Worm (Caenorhabditis elegans) whole organism, L4 larva: ENCODE measurements around the gene str-9.

Experiments
- ZK337.2 ChIP-seq: fragments of 200-800 bp; sonication (Bioruptor generic); IDR thresholded peaks from 2 replicates; pipeline ENCODE4 v1.3.6; 2022; ENCODE audit warnings: missing genetic modification reagents, missing genetic modification characterization, missing compliant biosample characterization
- daf-19 ChIP-seq: fragments of 200-800 bp; sonication (Bioruptor generic); conservative IDR thresholded peaks from 2 replicates; pipeline ENCODE4 v1.3.6; 2022; ENCODE audit warnings: missing genetic modification characterization, missing compliant biosample characterization
- daf-8 ChIP-seq: fragments of 200-800 bp; sonication (Bioruptor generic); IDR thresholded peaks from 2 replicates; pipeline ENCODE4 v1.3.6; 2022; ENCODE audit warnings: missing genetic modification characterization, missing compliant biosample characterization
- lin-39 ChIP-seq: fragments of 150-350 bp; optimal IDR thresholded peaks from 2 replicates; lab custom pipeline; 2014; ENCODE audit warnings: missing biosample characterization, missing genetic modification reagents, missing genetic modification characterization
- nhr-237 ChIP-seq: sonication (generic microtip); optimal IDR thresholded peaks from 2 replicates; lab custom pipeline; 2017; ENCODE audit warnings: missing biosample characterization, missing genetic modification characterization
- nhr-28 ChIP-seq: fragments of 150-350 bp; optimal IDR thresholded peaks from 2 replicates; lab custom pipeline; 2014; ENCODE audit warnings: missing biosample characterization, missing genetic modification characterization
- snpc-4 ChIP-seq: fragments of 150-350 bp; optimal IDR thresholded peaks from 2 replicates; lab custom pipeline; 2014; ENCODE audit warnings: missing biosample characterization, missing genetic modification characterization
- ztf-7 ChIP-seq: fragments of 150-350 bp; optimal IDR thresholded peaks from 2 replicates; lab custom pipeline; 2014; ENCODE audit warnings: missing biosample characterization, missing genetic modification characterization

ce11 chrV:15735720-15736119 is 22.8 kb upstream of the str-9 start, which contains the start of gene str-27:
- TF ChIP-seq daf-8 (no peak), ZK337.2 (GFP tag; lab: Robert Waterston, UW) (no peak), nhr-237 (no peak), nhr-28 (no peak), daf-19 (GFP tag; lab: Robert Waterston, UW) (no peak), snpc-4 (tag; lab: Kevin White, UChicago) (no peak), lin-39 (tag; lab: Kevin White, UChicago) (no peak), ztf-7 (tag; lab: Kevin White, UChicago) (no peak)
